Worm (Caenorhabditis elegans): Measurements from ENCODE around the gene nhr-51.

nhr-51 gene

ce11 chrV:15721888-15722287, 48.1 kb downstream of the nhr-51 start, which contains the start of gene srh-140:
Gene srh-140 (plus strand): TSS chrV:15722188.
- TF ChIP-seq skn-1 (tag; optimal IDR thresholded peaks at IDR 0.05): no peak

Data from whole organism, L1 larva.